Fruit fly (Drosophila melanogaster): ENCODE data around the gene CG31019.

- TF ChIP-seq CG4496 (GFP tag; IDR thresholded peaks at IDR 0.05) (peak; percentile 92), CG13204 (GFP tag; optimal IDR thresholded peaks at IDR 0.05) (peak; percentile 71), CG32121 (GFP tag; IDR thresholded peaks at IDR 0.05) (peak; percentile 89), CG15710 (tag; optimal IDR thresholded peaks at IDR 0.05) (peak; percentile 88), CG34367 (tag; optimal IDR thresholded peaks at IDR 0.05) (peak; percentile 92), EcR (GFP tag; optimal IDR thresholded peaks at IDR 0.05) (peak; percentile 75), CG14655 (GFP tag; optimal IDR thresholded peaks at IDR 0.05) (peak; percentile 88), D1 (tag; optimal IDR thresholded peaks at IDR 0.05) (no peak), fd96Ca (GFP tag; IDR thresholded peaks at IDR 0.05) (peak; percentile 85), Snoo (tag; optimal IDR thresholded peaks at IDR 0.05) (peak; percentile 88), CG17806 (tag; optimal IDR thresholded peaks at IDR 0.05) (peak; percentile 92), Ets98B (GFP tag; IDR thresholded peaks at IDR 0.05) (peak; percentile 89), CG8301 (tag; optimal IDR thresholded peaks at IDR 0.05) (peak; percentile 90), CG10348 (GFP tag; IDR thresholded peaks at IDR 0.05) (peak; percentile 80)
These were observed 26.2 kb upstream of the CG31019 start for dm6 chr3R:30570554-30571141.

Measured in whole organism, pupa.